Worm (Caenorhabditis elegans) whole organism, L3 larva: ENCODE measurements around the gene nspe-7.
"Not testable (repeated sequence)": the region's sequence is repeated elsewhere in the genome, so short reads cannot be mapped to it uniquely, and the experiment has no call there.

Source experiments
- R02D3.7 ChIP-seq: fragments of 150-350 bp; optimal IDR thresholded peaks from 2 replicates; lab custom pipeline; 2014; ENCODE audit warnings: missing biosample characterization, missing genetic modification characterization
- ceh-16 ChIP-seq: sonication (generic microtip); optimal IDR thresholded peaks from 2 replicates; lab custom pipeline; 2017; ENCODE audit warnings: missing biosample characterization, missing genetic modification characterization
- ceh-28 ChIP-seq: fragments of 150-350 bp; optimal IDR thresholded peaks from 2 replicates; lab custom pipeline; 2014; ENCODE audit warnings: missing biosample characterization, missing genetic modification reagents, missing genetic modification characterization
- egl-27 ChIP-seq: sonication (generic microtip); optimal IDR thresholded peaks from 4 replicates; lab custom pipeline; 2017; ENCODE audit warnings: missing biosample characterization, missing genetic modification reagents, missing genetic modification characterization
- egl-5 ChIP-seq: fragments of 150-350 bp; optimal IDR thresholded peaks from 2 replicates; lab custom pipeline; 2017; ENCODE audit warnings: missing biosample characterization, missing genetic modification reagents, missing genetic modification characterization, inconsistent platforms
- elt-3 ChIP-seq, 3 experiments: fragments of 150-350 bp in 1 of 3; sonication (generic microtip) in 2 of 3; optimal IDR thresholded peaks; 2 replicates in 2 of 3; 4 replicates in 1 of 3; lab custom pipeline; 2014 to 2017; ENCODE audit warnings: missing biosample characterization in 3 of 3, missing genetic modification characterization in 3 of 3
- fkh-2 ChIP-seq: fragments of 150-350 bp; optimal IDR thresholded peaks from 2 replicates; lab custom pipeline; 2014; ENCODE audit warnings: missing biosample characterization, missing genetic modification reagents, missing genetic modification characterization
- fos-1 ChIP-seq: fragments of 150-350 bp; optimal IDR thresholded peaks from 2 replicates; lab custom pipeline; 2014; ENCODE audit warnings: missing biosample characterization, missing genetic modification characterization
- hmg-11 ChIP-seq: sonication (generic microtip); optimal IDR thresholded peaks from 2 replicates; lab custom pipeline; 2016; ENCODE audit warnings: missing genetic modification characterization, missing compliant biosample characterization
- lin-15B ChIP-seq: fragments of 150-350 bp; optimal IDR thresholded peaks from 2 replicates; lab custom pipeline; 2014; ENCODE audit warnings: missing biosample characterization, missing genetic modification characterization
- lin-39 ChIP-seq: fragments of 150-350 bp; optimal IDR thresholded peaks from 2 replicates; lab custom pipeline; 2018; ENCODE audit warnings: missing biosample characterization, missing genetic modification reagents, missing genetic modification characterization
- mdl-1 ChIP-seq: fragments of 150-350 bp; optimal IDR thresholded peaks from 2 replicates; lab custom pipeline; 2014; ENCODE audit warnings: missing biosample characterization, missing genetic modification characterization
- nfya-1 ChIP-seq: sonication (generic microtip); optimal IDR thresholded peaks from 2 replicates; lab custom pipeline; 2017; ENCODE audit warnings: missing genetic modification characterization, mild to moderate bottlenecking, missing compliant biosample characterization, antibody characterized with exemption, moderate library complexity; ENCODE audit not compliant: insufficient read depth
- nhr-12 ChIP-seq: fragments of 150-350 bp; optimal IDR thresholded peaks from 2 replicates; lab custom pipeline; 2014; ENCODE audit warnings: missing biosample characterization, missing genetic modification characterization
- nhr-23 ChIP-seq: fragments of 150-350 bp; optimal IDR thresholded peaks from 2 replicates; lab custom pipeline; 2014; ENCODE audit warnings: missing biosample characterization, missing genetic modification reagents, missing genetic modification characterization
- nhr-237 ChIP-seq: fragments of 150-350 bp; optimal IDR thresholded peaks from 2 replicates; lab custom pipeline; 2014; ENCODE audit warnings: missing biosample characterization, missing genetic modification characterization
- nhr-25 ChIP-seq: sonication (generic microtip); optimal IDR thresholded peaks from 2 replicates; lab custom pipeline; 2017; ENCODE audit warnings: missing biosample characterization, missing genetic modification characterization
- nhr-28 ChIP-seq: fragments of 150-350 bp; optimal IDR thresholded peaks from 2 replicates; lab custom pipeline; 2014; ENCODE audit warnings: missing biosample characterization, missing genetic modification characterization
- nhr-43 ChIP-seq: sonication (generic microtip); optimal IDR thresholded peaks from 2 replicates; lab custom pipeline; 2016; ENCODE audit warnings: mild to moderate bottlenecking, missing genetic modification characterization, missing compliant biosample characterization; ENCODE audit not compliant: poor library complexity, severe bottlenecking
- nhr-67 ChIP-seq: fragments of 150-350 bp; optimal IDR thresholded peaks from 2 replicates; lab custom pipeline; 2014; ENCODE audit warnings: missing biosample characterization, missing genetic modification characterization
- nhr-76 ChIP-seq: fragments of 150-350 bp; sonication (generic microtip); optimal IDR thresholded peaks from 5 replicates; lab custom pipeline; 2014; ENCODE audit warnings: missing biosample characterization, missing genetic modification characterization
- nhr-77 ChIP-seq: fragments of 150-350 bp; optimal IDR thresholded peaks from 2 replicates; lab custom pipeline; 2014; ENCODE audit warnings: missing biosample characterization, missing genetic modification characterization
- pha-4 ChIP-seq: fragments of 150-350 bp; optimal IDR thresholded peaks from 2 replicates; lab custom pipeline; 2014; ENCODE audit warnings: missing biosample characterization, missing genetic modification reagents, missing genetic modification characterization
- pqm-1 ChIP-seq: fragments of 150-350 bp; optimal IDR thresholded peaks from 2 replicates; lab custom pipeline; 2017; ENCODE audit warnings: missing biosample characterization, missing genetic modification characterization, inconsistent platforms
- sea-2 ChIP-seq: fragments of 150-350 bp; sonication (generic microtip); optimal IDR thresholded peaks from 4 replicates; lab custom pipeline; 2014; ENCODE audit warnings: missing biosample characterization, missing genetic modification reagents, missing genetic modification characterization
- skn-1 ChIP-seq: fragments of 150-350 bp; optimal IDR thresholded peaks from 2 replicates; lab custom pipeline; 2014; ENCODE audit warnings: missing biosample characterization, missing genetic modification characterization
- unc-62 ChIP-seq: fragments of 150-350 bp; sonication (generic microtip); optimal IDR thresholded peaks from 4 replicates; lab custom pipeline; 2014; ENCODE audit warnings: missing biosample characterization, missing genetic modification reagents, missing genetic modification characterization
- zag-1 ChIP-seq: fragments of 150-350 bp; optimal IDR thresholded peaks from 2 replicates; lab custom pipeline; 2014; ENCODE audit warnings: missing biosample characterization, missing genetic modification characterization

nspe-7 gene

DNA sequence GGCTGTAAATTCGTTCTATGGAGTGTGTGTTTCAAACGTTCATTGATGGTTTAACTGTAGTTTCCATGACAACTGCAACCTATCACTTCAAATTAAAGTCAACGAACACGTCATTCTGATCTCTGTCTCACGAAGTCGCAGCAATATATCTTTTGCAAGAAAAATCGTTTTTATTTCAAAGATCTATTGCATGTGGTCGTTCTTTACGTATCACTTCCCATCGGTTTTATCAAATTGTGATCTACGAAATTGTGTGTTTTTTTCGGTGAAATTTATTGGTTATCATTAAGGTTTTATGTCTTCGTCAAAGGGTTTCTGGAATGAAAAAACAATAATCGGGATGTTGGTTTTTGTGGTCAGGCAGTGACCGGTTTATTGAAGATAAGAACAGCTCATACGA lies 4.1 kb upstream of the nspe-7 start:
- TF ChIP-seq nfya-1 (tag; lab: Kevin White, UChicago), result no peak
- TF ChIP-seq ceh-16 (tag; lab: Kevin White, UChicago), result no peak
- TF ChIP-seq lin-15B (tag; lab: Kevin White, UChicago), result no peak

DNA sequence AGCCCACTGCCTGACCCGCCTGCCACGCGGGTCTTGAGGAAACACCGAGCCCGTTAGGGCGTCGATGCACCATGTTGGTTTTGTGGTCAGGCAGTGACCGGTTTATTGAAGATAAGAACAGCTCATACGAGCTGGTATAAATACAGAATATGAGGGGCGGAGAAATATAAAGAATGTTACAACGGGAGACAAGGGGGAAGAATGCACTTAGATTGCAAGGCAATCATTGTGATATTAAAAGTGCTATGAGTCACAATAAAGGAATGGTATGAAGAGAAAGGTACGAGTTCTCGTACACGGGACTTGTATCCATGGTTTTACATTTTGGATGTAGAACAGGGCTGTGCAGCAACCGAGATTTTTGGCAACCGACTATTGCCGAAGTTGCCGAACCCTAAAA lies 2.6 kb upstream of the nspe-7 start, which contains the start of gene Y38E10A.14:
TSS of gene Y38E10A.14 (minus strand) at position 101 of the 400 bp plus-strand sequence.
- TF ChIP-seq egl-5; hmg-11 (tag; lab: Kevin White, UChicago); pqm-1 (tag; lab: Kevin White, UChicago): not testable (repeated sequence)

DNA sequence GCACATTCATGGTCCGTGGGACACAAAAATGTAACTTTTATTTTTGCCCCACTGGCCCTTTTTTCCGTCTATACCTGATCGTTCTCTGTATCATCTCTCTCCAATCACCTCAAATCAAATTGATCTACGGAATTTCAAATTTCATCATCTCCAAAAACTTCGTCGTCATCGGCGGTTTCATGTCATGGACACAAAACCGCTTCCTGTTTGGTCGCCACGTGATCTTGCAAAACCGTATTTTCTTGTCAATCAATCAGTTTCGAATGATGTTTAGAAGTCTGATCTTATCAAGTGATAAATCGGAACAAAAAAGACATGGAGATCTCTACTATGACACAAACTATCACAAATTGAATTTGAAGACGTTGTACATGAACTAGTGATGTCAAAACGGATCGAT lies 1.3 kb upstream of the nspe-7 start:
- TF ChIP-seq ceh-28 (tag; lab: Kevin White, UChicago) (no peak), elt-3 (tag; optimal IDR thresholded peaks at IDR 0.05; lab: Kevin White, UChicago) (peak in 2 of 3 experiments; percentile 81 to 87), nhr-43 (peak; percentile 98), egl-27 (tag; lab: Kevin White, UChicago) (peak; percentile 56), nhr-77 (tag; lab: Kevin White, UChicago) (no peak), nhr-23 (tag; lab: Kevin White, UChicago) (peak; percentile 98), zag-1 (tag; lab: Kevin White, UChicago) (no peak), R02D3.7 (tag; lab: Kevin White, UChicago) (peak; percentile 19), mdl-1 (tag; lab: Kevin White, UChicago) (peak; percentile 47), sea-2 (GFP tag; lab: Kevin White, UChicago) (no peak), nhr-28 (tag; lab: Kevin White, UChicago) (no peak), nhr-12 (tag; lab: Kevin White, UChicago) (no peak), nhr-25 (tag; lab: Kevin White, UChicago) (peak; percentile 86), unc-62 (peak; percentile 46)

DNA sequence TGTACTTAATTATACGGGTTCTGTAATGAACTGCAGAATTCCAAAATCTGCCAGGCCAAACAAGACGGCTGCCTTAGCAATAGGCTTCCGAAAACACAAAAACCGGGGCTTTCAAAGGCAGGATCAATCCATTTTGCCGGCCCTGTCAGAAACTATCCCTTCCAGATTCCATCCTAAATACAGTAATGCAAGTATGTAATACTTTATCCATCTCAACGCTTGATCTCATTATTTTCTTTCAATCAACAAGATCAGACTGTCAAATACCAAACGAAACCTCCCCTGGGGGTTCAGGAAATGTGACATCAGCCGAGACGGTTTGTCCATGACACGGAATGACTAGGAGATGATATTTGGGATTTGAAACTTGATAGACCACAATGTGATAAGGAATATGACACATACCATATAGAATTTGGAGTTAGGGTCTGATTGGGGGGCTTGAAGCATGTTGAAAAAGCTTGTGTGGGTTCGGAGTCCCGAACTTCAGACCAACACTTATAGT lies 815 bp upstream of the nspe-7 start:
- TF ChIP-seq skn-1 (tag; lab: Kevin White, UChicago) (no peak), pha-4 (tag; lab: Kevin White, UChicago) (no peak), fos-1 (no peak)
- TF ChIP-seq, all 47 proteins: peak for 0

DNA sequence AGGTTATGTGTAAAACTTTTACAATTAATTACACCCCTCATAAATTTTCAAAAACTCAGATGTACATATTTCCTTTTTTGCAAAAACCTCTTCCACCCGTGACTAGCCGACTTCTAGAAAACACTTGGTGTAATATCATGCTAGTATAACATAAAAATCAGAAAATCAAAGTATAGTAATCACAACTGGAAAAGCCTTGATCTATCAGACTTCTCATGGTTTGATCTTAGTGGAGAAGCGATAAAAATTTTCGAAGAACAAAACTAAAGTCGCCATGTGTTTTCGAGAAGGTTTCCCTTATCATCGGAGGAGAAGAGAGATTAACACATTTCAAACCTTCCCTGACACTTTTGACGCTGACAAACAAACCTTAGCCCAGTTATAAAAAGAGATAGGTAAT lies 1.6 kb downstream of the nspe-7 start, which contains the start of gene nspe-5:
TSS of gene nspe-5 (plus strand) at position 301 of the 400 bp plus-strand sequence.
- no peak for TF ChIP-seq hmg-11 (tag; lab: Kevin White, UChicago)
- TF ChIP-seq R02D3.7 (tag; lab: Kevin White, UChicago), result no peak
- TF ChIP-seq nhr-25 (tag; lab: Kevin White, UChicago), result peak; percentile 9
- TF ChIP-seq, all 47 proteins: peak for 1

DNA sequence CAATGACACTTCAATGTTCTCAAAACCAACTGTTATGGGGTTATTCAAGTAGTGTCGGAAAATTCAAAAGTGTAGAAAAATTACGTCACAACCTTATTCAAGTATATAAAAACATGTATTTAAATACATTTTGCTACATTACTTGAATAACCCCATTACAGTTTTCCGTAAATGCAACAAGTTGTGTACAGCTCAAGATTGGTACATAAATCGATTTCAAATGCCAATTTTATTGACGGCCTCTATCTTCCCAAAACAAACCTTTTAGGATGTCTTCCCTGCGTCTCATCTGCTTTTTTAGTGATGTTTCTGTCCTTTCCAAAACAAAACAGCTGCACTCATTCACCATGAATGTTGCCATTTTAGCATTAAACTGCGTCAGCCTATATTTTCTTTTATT lies 2.4 kb downstream of the nspe-7 start, which contains the start of gene Y38E10A.28:
TSS of gene Y38E10A.28 (plus strand) at position 301 of the 400 bp plus-strand sequence.
- TF ChIP-seq elt-3 (tag; optimal IDR thresholded peaks at IDR 0.05; lab: Kevin White, UChicago), result no peak
- no peak for TF ChIP-seq egl-27 (tag; lab: Kevin White, UChicago)
- TF ChIP-seq nhr-77 (tag; lab: Kevin White, UChicago), result no peak
- TF ChIP-seq nhr-237 (tag; lab: Kevin White, UChicago), result no peak
- TF ChIP-seq, all 47 proteins: peak for 0

DNA sequence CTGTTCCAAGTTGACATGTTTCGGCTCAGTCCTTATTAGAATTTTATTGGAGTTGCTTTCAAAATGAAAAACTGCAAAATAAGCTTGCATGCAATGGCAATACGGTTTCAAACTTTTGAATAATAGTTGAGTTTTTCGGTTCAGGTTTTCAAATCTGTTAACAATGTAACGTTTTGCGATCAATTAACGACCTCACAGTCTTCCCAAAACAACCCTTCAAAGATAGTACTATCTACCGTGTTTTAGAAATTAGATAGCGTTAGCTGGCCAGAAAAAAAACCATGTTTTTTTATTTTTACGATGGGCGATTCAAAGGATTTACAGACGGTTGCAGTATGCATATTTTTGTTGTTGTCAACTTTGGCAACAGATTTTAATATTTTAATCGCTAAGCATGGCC lies 3.9 kb downstream of the nspe-7 start, which contains the start of gene Y38E10A.34:
TSS of gene Y38E10A.34 (plus strand) at position 301 of the 400 bp plus-strand sequence.
- no peak for TF ChIP-seq nhr-67 (tag; lab: Kevin White, UChicago)
- no peak for TF ChIP-seq fkh-2 (tag; lab: Kevin White, UChicago)
- TF ChIP-seq nhr-76, result no peak
- TF ChIP-seq lin-39, result no peak
- TF ChIP-seq, all 47 proteins: peak for 0
